Fruit fly (Drosophila melanogaster) Kc167 (cell line): ENCODE results near the gene L2HGDH.

Experiments used
- Myc ChIP-seq: fragments of >200 bp; optimal IDR thresholded peaks from 2 replicates; lab custom pipeline; 2017; ENCODE audit warnings: missing external identifiers
- Sin3A ChIP-seq: fragments of >200 bp; optimal IDR thresholded peaks from 2 replicates; lab custom pipeline; 2018; ENCODE audit warnings: missing external identifiers
- h ChIP-seq: fragments of >200 bp; optimal IDR thresholded peaks from 3 replicates; lab custom pipeline; 2018; ENCODE audit warnings: missing external identifiers
- insv ChIP-seq: fragments of >200 bp; optimal IDR thresholded peaks from 3 replicates; lab custom pipeline; 2018; ENCODE audit warnings: missing external identifiers
- psq ChIP-seq: fragments of >200 bp; optimal IDR thresholded peaks from 2 replicates; lab custom pipeline; 2017; ENCODE audit warnings: missing external identifiers
- ttk ChIP-seq: sonication (Bioruptor generic); optimal IDR thresholded peaks from 2 replicates; lab custom pipeline; 2017; ENCODE audit warnings: missing external identifiers

- TF ChIP-seq h (lab: Kevin White, UChicago) (no peak), ttk (lab: Kevin White, UChicago) (no peak), psq (lab: Kevin White, UChicago) (no peak), Myc (lab: Kevin White, UChicago) (no peak), Sin3A (lab: Kevin White, UChicago) (no peak), insv (lab: Kevin White, UChicago) (no peak)
Observed at dm6 chr2L:19012776-19013328, 38.6 kb upstream of the L2HGDH start.
